Fruit fly (Drosophila melanogaster): ENCODE data around the gene CG34051.

Gene CG34051

dm6 chr2L:20004341-20004740, 43.5 kb upstream of the CG34051 start (continued):
- TF ChIP-seq Myb (GFP tag; optimal IDR thresholded peaks at IDR 0.05), result no peak
- TF ChIP-seq kay (GFP tag; optimal IDR thresholded peaks at IDR 0.05), result no peak
- TF ChIP-seq CG15696 (tag; optimal IDR thresholded peaks at IDR 0.05), result no peak
- TF ChIP-seq Gug (GFP tag; IDR thresholded peaks at IDR 0.05), result no peak
- TF ChIP-seq CG11723 (GFP tag; optimal IDR thresholded peaks at IDR 0.05), result no peak
- TF ChIP-seq H2.0 (GFP tag; IDR thresholded peaks at IDR 0.05), result no peak
- no peak for TF ChIP-seq Dp (GFP tag; optimal IDR thresholded peaks at IDR 0.05)
- TF ChIP-seq stwl (tag; optimal IDR thresholded peaks at IDR 0.05), result no peak
- TF ChIP-seq wor (GFP tag; IDR thresholded peaks at IDR 0.05), result no peak
- no peak for TF ChIP-seq CG3726 (GFP tag; IDR thresholded peaks at IDR 0.05)
- no peak for TF ChIP-seq jing (GFP tag; optimal IDR thresholded peaks at IDR 0.05)
- no peak for TF ChIP-seq aop (GFP tag; IDR thresholded peaks at IDR 0.05)
- TF ChIP-seq eve (GFP tag; optimal IDR thresholded peaks at IDR 0.05), result no peak
- peak; percentile 13 for TF ChIP-seq CG17912 (GFP tag; optimal IDR thresholded peaks at IDR 0.05)
- TF ChIP-seq chm (GFP tag; IDR thresholded peaks at IDR 0.05), result no peak
- no peak for TF ChIP-seq CG2129 (GFP tag; IDR thresholded peaks at IDR 0.05; ENCODE audit: partially characterized antibody)
- 0 out of 2 replicates have a peak, but pooled peaks have one; percentile 17 for TF ChIP-seq Awh (GFP tag; IDR thresholded peaks at IDR 0.05)
- TF ChIP-seq HmgZ (tag; optimal IDR thresholded peaks at IDR 0.05), result no peak
- no peak for TF ChIP-seq fd96Cb (tag; optimal IDR thresholded peaks at IDR 0.05)
- no peak for TF ChIP-seq CG8359 (GFP tag; optimal IDR thresholded peaks at IDR 0.05; ENCODE audit: borderline replicate concordance)
- TF ChIP-seq Fer3 (tag; optimal IDR thresholded peaks at IDR 0.05), result no peak
- TF ChIP-seq bsh (GFP tag; optimal IDR thresholded peaks at IDR 0.05), result no peak
- no peak for TF ChIP-seq Hr78 (GFP tag; optimal IDR thresholded peaks at IDR 0.05)
- TF ChIP-seq CG10431 (GFP tag; optimal IDR thresholded peaks at IDR 0.05), result peak; percentile 1
- TF ChIP-seq bab2 (GFP tag; optimal IDR thresholded peaks at IDR 0.05), result no peak
- TF ChIP-seq p53 (GFP tag; optimal IDR thresholded peaks at IDR 0.05), result no peak
- no peak for TF ChIP-seq ap (GFP tag; IDR thresholded peaks at IDR 0.05)
- TF ChIP-seq Kr (GFP tag; optimal IDR thresholded peaks at IDR 0.05), result no peak
- no peak for TF ChIP-seq ttk (GFP tag; IDR thresholded peaks at IDR 0.05)
- no peak for TF ChIP-seq hbn (GFP tag; IDR thresholded peaks at IDR 0.05; ENCODE audit: partially characterized antibody)
- TF ChIP-seq CG2678 (tag; optimal IDR thresholded peaks at IDR 0.05), result peak; percentile 18
- no peak for TF ChIP-seq unpg (GFP tag; optimal IDR thresholded peaks at IDR 0.05)
- no peak for TF ChIP-seq Lhr (GFP tag; optimal IDR thresholded peaks at IDR 0.05)
- TF ChIP-seq CHES-1-like (GFP tag; optimal IDR thresholded peaks at IDR 0.05), result no peak
- no peak for TF ChIP-seq grau (tag; optimal IDR thresholded peaks at IDR 0.05)
- TF ChIP-seq Dip2 (GFP tag; IDR thresholded peaks at IDR 0.05), result no peak
- no peak for TF ChIP-seq tup (GFP tag; optimal IDR thresholded peaks at IDR 0.05)
- no peak for TF ChIP-seq MESR4 (GFP tag; optimal IDR thresholded peaks at IDR 0.05)
- TF ChIP-seq gro (GFP tag; optimal IDR thresholded peaks at IDR 0.05), result no peak
- peak; percentile 28; the same call in 1 of the 2 replicates for TF ChIP-seq CG14014 (GFP tag; IDR thresholded peaks at IDR 0.05)
- TF ChIP-seq CG12769 (tag; optimal IDR thresholded peaks at IDR 0.05), result no peak
- peak; percentile 56; the same call in 2 of the 3 replicates for TF ChIP-seq ci (GFP tag; IDR thresholded peaks at IDR 0.05)
- no peak for TF ChIP-seq tx (GFP tag; optimal IDR thresholded peaks at IDR 0.05)
- TF ChIP-seq CG9817 (tag; optimal IDR thresholded peaks at IDR 0.05), result no peak
- TF ChIP-seq knrl (GFP tag; IDR thresholded peaks at IDR 0.05; ENCODE audit: partially characterized antibody), result no peak
- TF ChIP-seq YL-1 (GFP tag; optimal IDR thresholded peaks at IDR 0.05), result no peak
- no peak for TF ChIP-seq ab (GFP tag; optimal IDR thresholded peaks at IDR 0.05)
- no peak for TF ChIP-seq Elba2 (GFP tag; optimal IDR thresholded peaks at IDR 0.05)
- TF ChIP-seq CG11456 (GFP tag; IDR thresholded peaks at IDR 0.05), result no peak
- TF ChIP-seq CG18262 (tag; optimal IDR thresholded peaks at IDR 0.05), result no peak
- peak; percentile 6; the same call in 1 of the 2 replicates for TF ChIP-seq Xrp1 (GFP tag; IDR thresholded peaks at IDR 0.05)
